Worm (Caenorhabditis elegans) whole organism, late embryonic: ENCODE measurements around the gene ttr-3.

Source experiments
- C08G9.2 ChIP-seq: sonication (generic microtip); optimal IDR thresholded peaks from 2 replicates; lab custom pipeline; 2016; ENCODE audit warnings: mild to moderate bottlenecking, missing genetic modification characterization, moderate library complexity, missing compliant biosample characterization
- K09A11.1 ChIP-seq: sonication (generic microtip); optimal IDR thresholded peaks from 2 replicates; lab custom pipeline; 2017; ENCODE audit warnings: antibody characterized with exemption, mild to moderate bottlenecking, missing genetic modification characterization, missing compliant biosample characterization; ENCODE audit not compliant: insufficient read depth
- T23F11.4 ChIP-seq: fragments of 200-800 bp; sonication (Bioruptor generic); optimal IDR thresholded peaks from 2 replicates; lab custom pipeline; 2018; ENCODE audit warnings: mild to moderate bottlenecking, missing genetic modification characterization, missing compliant biosample characterization
- Y22D7AL.16 ChIP-seq: sonication (generic microtip); optimal IDR thresholded peaks from 2 replicates; lab custom pipeline; 2016; ENCODE audit warnings: missing genetic modification characterization, missing compliant biosample characterization
- ahr-1 ChIP-seq: sonication (generic microtip); optimal IDR thresholded peaks from 2 replicates; lab custom pipeline; 2016; ENCODE audit warnings: missing genetic modification characterization, missing compliant biosample characterization
- ama-1 ChIP-seq: fragments of 150-350 bp; optimal IDR thresholded peaks from 2 replicates; lab custom pipeline; 2014
- ceh-18 ChIP-seq: sonication (generic microtip); optimal IDR thresholded peaks from 2 replicates; lab custom pipeline; 2016; ENCODE audit warnings: missing genetic modification characterization, missing compliant biosample characterization
- ceh-19 ChIP-seq: fragments of 200-800 bp; sonication (Bioruptor generic); optimal IDR thresholded peaks from 2 replicates; lab custom pipeline; 2018; ENCODE audit warnings: mild to moderate bottlenecking, missing genetic modification characterization, missing compliant biosample characterization
- ceh-22 ChIP-seq: sonication (generic microtip); optimal IDR thresholded peaks from 2 replicates; lab custom pipeline; 2017; ENCODE audit warnings: missing biosample characterization, missing genetic modification characterization
- ceh-24 ChIP-seq: sonication (generic microtip); optimal IDR thresholded peaks from 2 replicates; lab custom pipeline; 2016; ENCODE audit warnings: mild to moderate bottlenecking, missing genetic modification characterization, missing compliant biosample characterization
- ceh-30 ChIP-seq: fragments of 150-350 bp; optimal IDR thresholded peaks from 2 replicates; lab custom pipeline; 2014; ENCODE audit warnings: missing biosample characterization, missing genetic modification characterization
- ceh-31 ChIP-seq: sonication (generic microtip); optimal IDR thresholded peaks from 2 replicates; lab custom pipeline; 2016; ENCODE audit warnings: missing genetic modification characterization, missing compliant biosample characterization
- ceh-34 ChIP-seq: sonication (generic microtip); optimal IDR thresholded peaks from 2 replicates; lab custom pipeline; 2016; ENCODE audit warnings: mild to moderate bottlenecking, missing genetic modification characterization, missing compliant biosample characterization
- ceh-48 ChIP-seq: sonication (generic microtip); optimal IDR thresholded peaks from 2 replicates; lab custom pipeline; 2016; ENCODE audit warnings: missing genetic modification characterization, inconsistent platforms, missing compliant biosample characterization
- ceh-6 ChIP-seq: fragments of 200-800 bp; sonication (Bioruptor generic); optimal IDR thresholded peaks from 2 replicates; lab custom pipeline; 2018; ENCODE audit warnings: mild to moderate bottlenecking, missing genetic modification characterization, missing compliant biosample characterization
- ceh-9 ChIP-seq: sonication (generic microtip); optimal IDR thresholded peaks from 2 replicates; lab custom pipeline; 2016; ENCODE audit warnings: mild to moderate bottlenecking, missing genetic modification characterization, inconsistent platforms, missing compliant biosample characterization
- che-1 ChIP-seq: sonication (generic microtip); optimal IDR thresholded peaks from 2 replicates; lab custom pipeline; 2016; ENCODE audit warnings: mild to moderate bottlenecking, missing genetic modification characterization, missing compliant biosample characterization
- dve-1 ChIP-seq: sonication (generic microtip); optimal IDR thresholded peaks from 2 replicates; lab custom pipeline; 2017; ENCODE audit warnings: antibody characterized with exemption, mild to moderate bottlenecking, missing genetic modification characterization, missing compliant biosample characterization
- elt-4 ChIP-seq: sonication (generic microtip); optimal IDR thresholded peaks from 2 replicates; lab custom pipeline; 2016; ENCODE audit warnings: missing genetic modification characterization, missing compliant biosample characterization
- fax-1 ChIP-seq: sonication (generic microtip); optimal IDR thresholded peaks from 2 replicates; lab custom pipeline; 2016; ENCODE audit warnings: missing genotype, missing genetic modification characterization, missing compliant biosample characterization
- fkh-10 ChIP-seq: fragments of 150-350 bp; optimal IDR thresholded peaks from 2 replicates; lab custom pipeline; 2014; ENCODE audit warnings: missing biosample characterization, missing genetic modification reagents, missing genetic modification characterization
- fkh-6 ChIP-seq: sonication (generic microtip); optimal IDR thresholded peaks from 2 replicates; lab custom pipeline; 2016; ENCODE audit warnings: missing genetic modification characterization, missing compliant biosample characterization
- hlh-13 ChIP-seq: fragments of 200-800 bp; sonication (Bioruptor generic); optimal IDR thresholded peaks from 2 replicates; lab custom pipeline; 2018; ENCODE audit warnings: mild to moderate bottlenecking, missing genetic modification characterization, missing compliant biosample characterization
- hlh-15 ChIP-seq: sonication (generic microtip); optimal IDR thresholded peaks from 2 replicates; lab custom pipeline; 2016; ENCODE audit warnings: missing genetic modification characterization, missing compliant biosample characterization
- hlh-30 ChIP-seq: sonication (generic microtip); optimal IDR thresholded peaks from 2 replicates; lab custom pipeline; 2017; ENCODE audit warnings: antibody characterized with exemption, missing genetic modification characterization, missing compliant biosample characterization; ENCODE audit not compliant: insufficient read depth
- madf-2 ChIP-seq: sonication (generic microtip); optimal IDR thresholded peaks from 2 replicates; lab custom pipeline; 2017; ENCODE audit warnings: missing genetic modification characterization, missing compliant biosample characterization
- nhr-232 ChIP-seq: sonication (generic microtip); optimal IDR thresholded peaks from 2 replicates; lab custom pipeline; 2016; ENCODE audit warnings: missing genetic modification characterization, missing compliant biosample characterization
- odd-2 ChIP-seq: sonication (generic microtip); optimal IDR thresholded peaks from 2 replicates; lab custom pipeline; 2017; ENCODE audit warnings: antibody characterized with exemption, mild to moderate bottlenecking, missing genetic modification characterization, missing compliant biosample characterization
- pag-3 ChIP-seq: sonication (generic microtip); optimal IDR thresholded peaks from 2 replicates; lab custom pipeline; 2016; ENCODE audit warnings: missing compliant biosample characterization, missing genetic modification characterization, borderline replicate concordance
- pax-1 ChIP-seq: fragments of 150-350 bp; optimal IDR thresholded peaks from 2 replicates; lab custom pipeline; 2014; ENCODE audit warnings: missing biosample characterization, missing genetic modification characterization
- pha-4 ChIP-seq: fragments of 150-350 bp; optimal IDR thresholded peaks from 2 replicates; lab custom pipeline; 2018; ENCODE audit warnings: missing biosample characterization, missing genetic modification reagents, missing genetic modification characterization
- pqm-1 ChIP-seq: sonication (generic microtip); optimal IDR thresholded peaks from 2 replicates; lab custom pipeline; 2016; ENCODE audit warnings: missing genetic modification characterization, missing compliant biosample characterization
- sox-2 ChIP-seq: fragments of 200-800 bp; sonication (Bioruptor generic); IDR thresholded peaks from 2 replicates; pipeline ENCODE4 v1.3.6; 2022; ENCODE audit warnings: missing genetic modification reagents, missing genetic modification characterization, missing compliant biosample characterization
- sox-4 ChIP-seq: sonication (generic microtip); optimal IDR thresholded peaks from 2 replicates; lab custom pipeline; 2017; ENCODE audit warnings: mild to moderate bottlenecking, missing genetic modification characterization, inconsistent platforms, missing compliant biosample characterization
- tbx-2 ChIP-seq: sonication (generic microtip); optimal IDR thresholded peaks from 2 replicates; lab custom pipeline; 2016; ENCODE audit warnings: missing genetic modification characterization, missing compliant biosample characterization
- tbx-7 ChIP-seq: sonication (generic microtip); optimal IDR thresholded peaks from 2 replicates; lab custom pipeline; 2016; ENCODE audit warnings: missing genotype, missing genetic modification characterization, missing compliant biosample characterization
- ttx-3 ChIP-seq: sonication (generic microtip); optimal IDR thresholded peaks from 2 replicates; lab custom pipeline; 2016; ENCODE audit warnings: missing genetic modification reagents, missing genetic modification characterization, missing compliant biosample characterization
- unc-3 ChIP-seq, 2 experiments: fragments of 200-800 bp in 1 of 2; sonication (Bioruptor generic) in 1 of 2; sonication (generic microtip) in 1 of 2; conservative IDR thresholded peaks in 1 of 2; optimal IDR thresholded peaks in 1 of 2; 2 replicates each; pipeline versions ENCODE4 v1.3.6 to Lab custom; 2016 to 2022; ENCODE audit warnings: missing compliant biosample characterization in 2 of 2, missing genetic modification characterization in 2 of 2, missing genetic modification reagents in 1 of 2
- unc-42 ChIP-seq: sonication (generic microtip); optimal IDR thresholded peaks from 2 replicates; lab custom pipeline; 2016; ENCODE audit warnings: missing genotype, missing genetic modification characterization, missing compliant biosample characterization
- unc-86 ChIP-seq: sonication (generic microtip); optimal IDR thresholded peaks from 2 replicates; lab custom pipeline; 2016; ENCODE audit warnings: missing genetic modification characterization, missing compliant biosample characterization
- zip-5 ChIP-seq: sonication (generic microtip); optimal IDR thresholded peaks from 2 replicates; lab custom pipeline; 2016; ENCODE audit warnings: missing genetic modification characterization, missing compliant biosample characterization

ttr-3 gene

DNA sequence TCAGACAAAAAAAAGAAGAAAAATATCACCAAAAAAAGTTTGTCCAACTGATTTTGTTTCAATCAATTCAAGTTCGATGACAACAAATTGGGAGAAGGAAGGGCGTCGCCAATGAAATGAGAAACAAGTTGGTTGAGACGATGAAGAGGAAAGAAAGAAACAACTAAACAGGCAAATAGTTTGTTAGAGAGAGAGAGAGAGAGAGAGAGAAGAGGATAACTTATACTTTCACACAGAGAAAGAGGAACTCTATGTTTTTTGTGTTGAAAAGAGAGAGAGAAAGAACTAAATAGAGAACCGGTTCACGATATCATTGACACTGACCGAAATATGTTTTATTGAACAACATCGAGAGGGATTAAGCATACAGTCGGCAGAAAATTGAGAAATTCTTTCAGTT, 19.0 kb downstream of the ttr-3 start:
- TF ChIP-seq tbx-2 (tag; lab: Kevin White, UChicago), result no peak
- no peak for TF ChIP-seq ceh-48 (tag; lab: Kevin White, UChicago)
- no peak for TF ChIP-seq pag-3 (tag; lab: Kevin White, UChicago)
- TF ChIP-seq madf-2 (tag; lab: Kevin White, UChicago), result no peak
- no peak for TF ChIP-seq hlh-13

- no peak for TF ChIP-seq fkh-6 (tag; lab: Kevin White, UChicago)
- TF ChIP-seq unc-42 (tag; lab: Kevin White, UChicago), result peak; percentile 85
- TF ChIP-seq nhr-232 (tag; lab: Kevin White, UChicago), result no peak
- no peak for TF ChIP-seq fax-1 (tag; lab: Kevin White, UChicago)
- no peak for TF ChIP-seq odd-2 (tag; lab: Kevin White, UChicago)
- TF ChIP-seq ceh-18 (tag; lab: Kevin White, UChicago), result peak; percentile 23
- peak; percentile 10 for TF ChIP-seq C08G9.2 (tag; lab: Kevin White, UChicago)
- no peak for TF ChIP-seq hlh-13
- TF ChIP-seq, all 69 proteins: peak for 3
Observed at ce11 chrIII:9905307-9905706, 21.2 kb downstream of the ttr-3 start.

ce11 chrIII:9903694-9904292, 22.8 kb downstream of the ttr-3 start:
- TF ChIP-seq ceh-6 (GFP tag; lab: Kevin White, UChicago) (no peak), pha-4 (no peak)

DNA sequence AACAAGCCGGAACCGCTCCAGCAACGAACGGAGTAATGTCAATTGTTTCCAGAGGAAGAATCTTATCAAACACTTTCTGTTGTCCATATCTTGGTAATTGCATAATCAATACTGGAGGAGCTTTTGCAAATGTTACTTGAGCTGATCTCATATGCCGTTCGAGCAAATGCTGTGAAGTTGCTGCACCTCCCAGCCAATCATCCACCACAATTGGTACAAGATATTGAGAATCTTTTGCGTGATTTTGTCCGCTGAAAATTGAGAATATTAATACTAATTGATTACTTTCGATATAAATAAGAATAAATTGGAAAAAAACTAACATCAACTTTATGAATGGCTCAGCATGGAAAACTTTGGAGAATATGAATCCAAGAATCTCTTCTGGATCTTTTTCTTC, 26.8 kb downstream of the ttr-3 start:
- TF ChIP-seq ceh-9 (tag; lab: Kevin White, UChicago) (no peak), hlh-30 (no peak), fkh-10 (no peak), sox-4 (no peak), ttx-3 (tag; lab: Kevin White, UChicago) (no peak), unc-42 (tag; lab: Kevin White, UChicago) (no peak), ama-1 (lab: Kevin White, UChicago) (no peak), pax-1 (no peak), unc-86 (no peak), zip-5 (tag; lab: Kevin White, UChicago) (no peak), sox-2 (GFP tag; lab: Robert Waterston, UW) (no peak), tbx-2 (tag; lab: Kevin White, UChicago) (no peak), C08G9.2 (tag; lab: Kevin White, UChicago) (no peak), ceh-19 (GFP tag; lab: Kevin White, UChicago) (no peak), ceh-31 (tag; lab: Kevin White, UChicago) (no peak), Y22D7AL.16 (no peak), T23F11.4 (no peak), ceh-24 (no peak), ahr-1 (tag; lab: Kevin White, UChicago) (no peak), dve-1 (tag; lab: Kevin White, UChicago) (no peak)

DNA sequence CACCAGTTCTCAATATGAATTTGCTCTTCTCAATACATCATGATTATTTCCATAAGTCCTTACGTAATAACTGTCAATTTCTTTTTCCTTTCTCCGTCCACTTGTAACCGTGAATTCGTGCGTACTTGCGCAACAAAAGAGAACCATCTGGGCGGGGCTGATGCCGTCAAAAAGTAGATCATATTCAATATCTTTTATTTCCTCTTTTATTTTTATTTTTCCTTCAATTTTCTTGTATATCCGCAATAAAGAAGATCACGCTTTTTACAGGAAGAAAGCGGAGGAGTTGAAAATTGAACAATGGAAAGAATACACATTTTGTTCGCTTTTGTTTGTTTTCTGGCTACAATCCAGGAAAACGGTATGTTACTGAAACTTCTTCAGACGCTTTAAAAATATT, 33.7 kb downstream of the ttr-3 start, which contains the start of gene mam-7:
Gene mam-7 (plus strand): TSS at position 301 of the 400 bp plus-strand sequence.
- TF ChIP-seq che-1 (tag; lab: Kevin White, UChicago) (no peak), fkh-10 (no peak), K09A11.1 (tag; lab: Kevin White, UChicago) (no peak), ttx-3 (tag; lab: Kevin White, UChicago) (no peak), elt-4 (tag; lab: Kevin White, UChicago) (no peak), ceh-30 (tag; lab: Kevin White, UChicago) (no peak), hlh-15 (no peak), unc-86 (no peak), nhr-232 (tag; lab: Kevin White, UChicago) (no peak), tbx-2 (tag; lab: Kevin White, UChicago) (no peak), sox-2 (GFP tag; lab: Robert Waterston, UW) (no peak), zip-5 (tag; lab: Kevin White, UChicago) (no peak), hlh-13 (no peak), ceh-19 (GFP tag; lab: Kevin White, UChicago) (no peak), tbx-7 (tag; lab: Kevin White, UChicago) (no peak), ceh-34 (tag; lab: Kevin White, UChicago) (no peak), ceh-22 (tag; lab: Kevin White, UChicago) (no peak), unc-3 (GFP tag; conservative IDR thresholded peaks at IDR 0.05; lab: Robert Waterston, UW) (no peak), unc-3 (tag; optimal IDR thresholded peaks at IDR 0.05; lab: Kevin White, UChicago) (no peak), pqm-1 (tag; lab: Kevin White, UChicago) (no peak)
